ENCODE assay signal across 3 worm cellular contexts in the genomic region with DNA sequence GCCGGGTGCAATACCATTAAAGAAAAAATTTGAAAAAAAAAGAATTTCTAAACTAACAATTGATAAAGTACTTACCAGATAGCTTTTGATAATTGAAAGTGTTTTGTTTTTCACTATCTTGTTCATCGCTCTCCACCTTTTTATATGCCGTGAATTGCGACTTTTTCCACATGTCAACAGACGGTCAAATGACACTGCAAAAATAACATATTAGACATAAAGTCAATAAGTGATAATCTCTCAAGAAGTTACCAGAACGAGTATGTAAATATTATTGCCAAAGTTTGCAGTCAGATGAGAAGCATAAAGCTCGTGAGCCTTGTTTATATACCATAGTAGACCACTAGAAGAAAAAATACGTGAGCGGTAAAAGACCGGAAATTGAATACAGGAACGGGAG.
A peak's percentile ranks its signal among the peaks of the same experiment; 100 is the strongest.
TF ChIP-seq lines count a peak whose summit lies in the region.

dao-6 (minus strand) TSS at position 345 of the 400 bp plus-strand sequence.

TF ChIP-seq in whole organism, L2 larva, 48 proteins besides CTCF, POLR2A, EP300 and RAD21:
- TF ChIP-seq lin-11 (tag; optimal IDR thresholded peaks at IDR 0.05; lab: Kevin White, UChicago): no peak
- TF ChIP-seq nhr-129 (tag; optimal IDR thresholded peaks at IDR 0.05; lab: Kevin White, UChicago): peak; percentile 42

TF ChIP-seq in whole organism, L3 larva, 47 proteins besides CTCF, POLR2A, EP300 and RAD21:
- TF ChIP-seq fkh-2 (tag; optimal IDR thresholded peaks at IDR 0.05; lab: Kevin White, UChicago) (no peak), pha-4 (tag; optimal IDR thresholded peaks at IDR 0.05; lab: Kevin White, UChicago) (peak; percentile 97)

TF ChIP-seq in whole organism, L4 larva, 104 proteins besides CTCF, POLR2A, EP300 and RAD21:
- no peak for TF ChIP-seq F10B5.3 (tag; optimal IDR thresholded peaks at IDR 0.05; lab: Kevin White, UChicago)
- no peak for TF ChIP-seq daf-8 (GFP tag; IDR thresholded peaks at IDR 0.05; lab: Robert Waterston, UW)
- no peak for TF ChIP-seq nhr-102 (tag; optimal IDR thresholded peaks at IDR 0.05; lab: Kevin White, UChicago)
- no peak for TF ChIP-seq daf-16 (GFP tag; optimal IDR thresholded peaks at IDR 0.05; lab: Kevin White, UChicago)
- peak; percentile 62 for TF ChIP-seq daf-16 (tag; optimal IDR thresholded peaks at IDR 0.05; lab: Kevin White, UChicago)
